Fruit fly (Drosophila melanogaster) whole organism, embryonic: ENCODE data around the gene Sodh2.

ENCODE experiments used
- Abd-B ChIP-seq: fragments of 200-800 bp; sonication (Bioruptor generic); optimal IDR thresholded peaks from 2 replicates; lab custom pipeline; 2018; ENCODE audit warnings: missing biosample characterization, mild to moderate bottlenecking, missing genetic modification characterization, moderate library complexity
- Atf3 ChIP-seq: fragments of 200-800 bp; sonication (Bioruptor generic); optimal IDR thresholded peaks from 3 replicates; lab custom pipeline; 2016; ENCODE audit warnings: missing biosample characterization, missing genetic modification characterization
- B-H2 ChIP-seq: fragments of 200-800 bp; sonication (Bioruptor generic); optimal IDR thresholded peaks from 2 replicates; lab custom pipeline; 2018; ENCODE audit warnings: missing biosample characterization, mild to moderate bottlenecking, missing genetic modification characterization
- Blimp-1 ChIP-seq: fragments of 200-800 bp; sonication (Bioruptor generic); optimal IDR thresholded peaks from 3 replicates; lab custom pipeline; 2018; ENCODE audit warnings: missing biosample characterization, missing genetic modification characterization, mild to moderate bottlenecking, moderate library complexity, missing genetic modification reagents
- CG10565 ChIP-seq: fragments of 200-800 bp; sonication (Bioruptor generic); optimal IDR thresholded peaks from 3 replicates; lab custom pipeline; 2016; ENCODE audit warnings: missing biosample characterization, mild to moderate bottlenecking, missing genetic modification characterization
- CG11247 ChIP-seq: fragments of 200-800 bp; sonication (Bioruptor generic); IDR thresholded peaks from 2 replicates; pipeline ENCODE4 v1.3.6; 2022; ENCODE audit warnings: missing biosample characterization, missing genetic modification characterization
- CG14050 ChIP-seq: fragments of 200-800 bp; sonication (Bioruptor generic); IDR thresholded peaks from 3 replicates; pipeline ENCODE4 v1.3.6; 2022; ENCODE audit warnings: missing biosample characterization, missing genetic modification characterization
- CG1603 ChIP-seq: fragments of 200-800 bp; sonication (Bioruptor generic); optimal IDR thresholded peaks from 2 replicates; lab custom pipeline; 2019; ENCODE audit warnings: missing biosample characterization, mild to moderate bottlenecking, missing genetic modification characterization, moderate library complexity
- CG16813 ChIP-seq: fragments of 200-800 bp; sonication (Bioruptor generic); IDR thresholded peaks from 3 replicates; pipeline ENCODE4 v1.3.6; 2022; ENCODE audit warnings: missing biosample characterization, missing genetic modification characterization; ENCODE audit not compliant: partially characterized antibody
- CG17802 ChIP-seq: fragments of 200-800 bp; sonication (Bioruptor generic); optimal IDR thresholded peaks from 2 replicates; lab custom pipeline; 2018; ENCODE audit warnings: missing biosample characterization, mild to moderate bottlenecking, missing genetic modification characterization, moderate library complexity
- CG17912 ChIP-seq: fragments of 200-800 bp; sonication (Bioruptor generic); optimal IDR thresholded peaks from 2 replicates; lab custom pipeline; 2018; ENCODE audit warnings: missing biosample characterization, mild to moderate bottlenecking, missing genetic modification characterization
- CG2678 ChIP-seq: fragments of 200-800 bp; sonication (Bioruptor generic); optimal IDR thresholded peaks from 3 replicates; lab custom pipeline; 2019; ENCODE audit warnings: missing biosample characterization, mild to moderate bottlenecking, missing genetic modification characterization, moderate library complexity
- CG30020 ChIP-seq: fragments of 200-800 bp; optimal IDR thresholded peaks from 2 replicates; lab custom pipeline; 2019; ENCODE audit warnings: missing biosample characterization, mild to moderate bottlenecking, missing genetic modification characterization, moderate library complexity
- CG30431 ChIP-seq: fragments of 200-800 bp; sonication (Bioruptor generic); optimal IDR thresholded peaks from 2 replicates; lab custom pipeline; 2017; ENCODE audit warnings: missing biosample characterization, missing genetic modification characterization
- CG31224 ChIP-seq: fragments of 200-800 bp; sonication (Bioruptor generic); IDR thresholded peaks from 2 replicates; pipeline ENCODE4 v1.3.6; 2022; ENCODE audit warnings: missing biosample characterization, missing genetic modification characterization
- CG42726 ChIP-seq: fragments of 200-800 bp; sonication (Bioruptor generic); IDR thresholded peaks from 2 replicates; pipeline ENCODE4 v1.3.6; 2022; ENCODE audit warnings: missing biosample characterization, missing genetic modification characterization; ENCODE audit not compliant: partially characterized antibody
- CG4328 ChIP-seq: fragments of 200-800 bp; sonication (Bioruptor generic); optimal IDR thresholded peaks from 3 replicates; lab custom pipeline; 2017; ENCODE audit warnings: missing biosample characterization, missing genetic modification reagents, missing genetic modification characterization
- CG4424 ChIP-seq: fragments of 200-800 bp; sonication (Bioruptor generic); optimal IDR thresholded peaks from 3 replicates; lab custom pipeline; 2016; ENCODE audit warnings: missing biosample characterization, missing genetic modification characterization
- CG4617 ChIP-seq: fragments of 200-800 bp; sonication (Bioruptor generic); optimal IDR thresholded peaks from 3 replicates; lab custom pipeline; 2016; ENCODE audit warnings: missing biosample characterization, missing genetic modification characterization, borderline replicate concordance
- CG4707 ChIP-seq: fragments of 200-800 bp; sonication (Bioruptor generic); optimal IDR thresholded peaks from 2 replicates; lab custom pipeline; 2018; ENCODE audit warnings: missing biosample characterization, mild to moderate bottlenecking, missing genetic modification characterization, moderate library complexity
- CG6689 ChIP-seq: fragments of 200-800 bp; sonication (Bioruptor generic); IDR thresholded peaks from 2 replicates; pipeline ENCODE4 v1.3.6; 2022; ENCODE audit warnings: missing biosample characterization, missing genetic modification characterization
- CG6791 ChIP-seq: fragments of 200-800 bp; sonication (Bioruptor generic); IDR thresholded peaks from 3 replicates; pipeline ENCODE4 v1.3.6; 2022; ENCODE audit warnings: missing biosample characterization, missing genetic modification characterization; ENCODE audit not compliant: partially characterized antibody
- CG6854 ChIP-seq: fragments of 200-800 bp; sonication (Bioruptor generic); optimal IDR thresholded peaks from 3 replicates; lab custom pipeline; 2017; ENCODE audit warnings: missing biosample characterization, mild to moderate bottlenecking, missing genetic modification characterization
- CG7372 ChIP-seq: fragments of 200-800 bp; sonication (Bioruptor generic); IDR thresholded peaks from 2 replicates; pipeline ENCODE4 v1.3.6; 2022; ENCODE audit warnings: missing biosample characterization, missing genetic modification characterization
- CG9817 ChIP-seq: fragments of 200-800 bp; sonication (Bioruptor generic); optimal IDR thresholded peaks from 2 replicates; lab custom pipeline; 2018; ENCODE audit warnings: missing biosample characterization, mild to moderate bottlenecking, missing genetic modification characterization, moderate library complexity
- Dbx ChIP-seq: fragments of 200-800 bp; sonication (Bioruptor generic); IDR thresholded peaks from 3 replicates; pipeline ENCODE4 v1.3.6; 2022; ENCODE audit warnings: missing biosample characterization, missing genetic modification characterization
- E2f1 ChIP-seq: fragments of 200-800 bp; sonication (Bioruptor generic); IDR thresholded peaks from 2 replicates; pipeline ENCODE4 v1.3.6; 2022; ENCODE audit warnings: missing biosample characterization, missing genetic modification characterization
- Elba2 ChIP-seq: fragments of 200-800 bp; sonication (Bioruptor generic); optimal IDR thresholded peaks from 3 replicates; lab custom pipeline; 2016; ENCODE audit warnings: missing biosample characterization, missing genetic modification characterization
- H15 ChIP-seq: fragments of 200-800 bp; sonication (Bioruptor generic); IDR thresholded peaks from 3 replicates; pipeline ENCODE4 v1.3.6; 2022; ENCODE audit warnings: missing biosample characterization, missing genetic modification characterization
- HHEX ChIP-seq: fragments of 200-800 bp; sonication (Bioruptor generic); optimal IDR thresholded peaks from 3 replicates; lab custom pipeline; 2017; ENCODE audit warnings: missing biosample characterization, mild to moderate bottlenecking, missing genetic modification characterization, missing genetic modification reagents
- Hr78 ChIP-seq, 2 experiments: fragments of 200-800 bp in 1 of 2; fragments of >200 bp in 1 of 2; sonication (Bioruptor generic) in 1 of 2; optimal IDR thresholded peaks; 2 replicates each; lab custom pipeline; 2017 to 2019; ENCODE audit warnings: missing biosample characterization in 2 of 2, missing genetic modification characterization in 2 of 2, mild to moderate bottlenecking in 1 of 2, moderate library complexity in 1 of 2
- Meics ChIP-seq: fragments of 200-800 bp; sonication (Bioruptor generic); optimal IDR thresholded peaks from 2 replicates; lab custom pipeline; 2017; ENCODE audit warnings: missing biosample characterization, mild to moderate bottlenecking, missing genetic modification characterization
- Taf1 ChIP-seq: fragments of 200-800 bp; sonication (Bioruptor generic); IDR thresholded peaks from 2 replicates; pipeline ENCODE4 v1.3.6; 2022; ENCODE audit warnings: missing biosample characterization, missing genetic modification characterization
- YL-1 ChIP-seq: fragments of 200-800 bp; sonication (Bioruptor generic); optimal IDR thresholded peaks from 3 replicates; lab custom pipeline; 2017; ENCODE audit warnings: missing biosample characterization, mild to moderate bottlenecking, missing genetic modification characterization
- aop ChIP-seq: fragments of 200-800 bp; sonication (Bioruptor generic); IDR thresholded peaks from 2 replicates; pipeline ENCODE4 v1.3.6; 2022; ENCODE audit warnings: missing biosample characterization, missing genetic modification characterization
- bsh ChIP-seq, 2 experiments: fragments of 200-800 bp; sonication (Bioruptor generic); optimal IDR thresholded peaks; 2 replicates each; lab custom pipeline; 2017 to 2018; ENCODE audit warnings: mild to moderate bottlenecking in 2 of 2, missing biosample characterization in 2 of 2, missing genetic modification characterization in 2 of 2, moderate library complexity in 1 of 2
- cad ChIP-seq: fragments of >200 bp; optimal IDR thresholded peaks from 2 replicates; lab custom pipeline; 2017; ENCODE audit warnings: missing biosample characterization, missing genetic modification characterization
- crp ChIP-seq, 2 experiments: fragments of 200-800 bp; sonication (Bioruptor generic); optimal IDR thresholded peaks; 2 replicates in 1 of 2; 3 replicates in 1 of 2; lab custom pipeline; 2017; ENCODE audit warnings: missing biosample characterization in 2 of 2, missing genetic modification characterization in 2 of 2, mild to moderate bottlenecking in 1 of 2, moderate library complexity in 1 of 2
- fru ChIP-seq: fragments of >200 bp; optimal IDR thresholded peaks from 2 replicates; lab custom pipeline; 2017
- hkb ChIP-seq, 2 experiments: fragments of 200-800 bp in 1 of 2; fragments of >200 bp in 1 of 2; sonication (Bioruptor generic) in 1 of 2; IDR thresholded peaks in 1 of 2; optimal IDR thresholded peaks in 1 of 2; 2 replicates each; pipeline versions ENCODE4 v1.3.6 to Lab custom; 2017 to 2022; ENCODE audit warnings: missing biosample characterization in 1 of 2, missing genetic modification characterization in 1 of 2
- insv ChIP-seq, 2 experiments: fragments of 200-800 bp; sonication (Bioruptor generic); optimal IDR thresholded peaks; 3 replicates each; lab custom pipeline; 2016 to 2018; ENCODE audit warnings: missing biosample characterization in 2 of 2, missing genetic modification characterization in 2 of 2
- kay ChIP-seq: fragments of 200-800 bp; sonication (Bioruptor generic); optimal IDR thresholded peaks from 2 replicates; lab custom pipeline; 2016; ENCODE audit warnings: missing biosample characterization, missing genetic modification characterization
- kni ChIP-seq: fragments of 200-800 bp; sonication (Bioruptor generic); optimal IDR thresholded peaks from 3 replicates; lab custom pipeline; 2017; ENCODE audit warnings: mild to moderate bottlenecking, missing biosample characterization, missing genetic modification reagents, missing genetic modification characterization
- mirr ChIP-seq: fragments of 200-800 bp; sonication (Bioruptor generic); optimal IDR thresholded peaks from 3 replicates; lab custom pipeline; 2018; ENCODE audit warnings: missing biosample characterization, mild to moderate bottlenecking, missing genetic modification characterization
- psq ChIP-seq: fragments of 200-800 bp; sonication (Bioruptor generic); optimal IDR thresholded peaks from 2 replicates; lab custom pipeline; 2017; ENCODE audit warnings: missing biosample characterization, missing genetic modification characterization
- tap ChIP-seq: fragments of 200-800 bp; optimal IDR thresholded peaks from 3 replicates; lab custom pipeline; 2019; ENCODE audit warnings: missing biosample characterization, mild to moderate bottlenecking, missing genetic modification characterization, moderate library complexity
- wdn ChIP-seq: fragments of 200-800 bp; sonication (Bioruptor generic); IDR thresholded peaks from 2 replicates; pipeline ENCODE4 v1.3.6; 2022; ENCODE audit warnings: missing biosample characterization, missing genetic modification characterization
- z ChIP-seq: fragments of 200-800 bp; sonication (Bioruptor generic); IDR thresholded peaks from 3 replicates; pipeline ENCODE4 v1.3.6; 2022; ENCODE audit warnings: missing biosample characterization, missing genetic modification characterization
- zfh1 ChIP-seq: fragments of 200-800 bp; sonication (Bioruptor generic); IDR thresholded peaks from 3 replicates; pipeline ENCODE4 v1.3.6; 2022; ENCODE audit warnings: missing biosample characterization, missing genetic modification characterization

The Sodh2 gene

dm6 chr3R:10868427-10868962, 7.7 kb upstream of the Sodh2 start, which contains the start of the genes SelR and Tsp86D (continued):
- peak; percentile 86 for TF ChIP-seq CG4617 (GFP tag; lab: Kevin White, UChicago)
- TF ChIP-seq hkb (optimal IDR thresholded peaks at IDR 0.05; lab: Kevin White, UChicago): peak; percentile 61
- no peak for TF ChIP-seq hkb (GFP tag; IDR thresholded peaks at IDR 0.05; lab: Robert Waterston, UW)
- no peak for TF ChIP-seq CG30431 (GFP tag; lab: Kevin White, UChicago)
- no peak for TF ChIP-seq H15 (GFP tag; lab: Robert Waterston, UW)
- peak; percentile 17 for TF ChIP-seq HHEX (GFP tag; lab: Kevin White, UChicago)
- TF ChIP-seq CG10565 (GFP tag; lab: Kevin White, UChicago): no peak
- TF ChIP-seq zfh1 (GFP tag; lab: Robert Waterston, UW): no peak
- peak; percentile 84 for TF ChIP-seq B-H2 (GFP tag; lab: Kevin White, UChicago)
- TF ChIP-seq tap: peak; percentile 52
- no peak for TF ChIP-seq CG14050 (GFP tag; lab: Robert Waterston, UW)
- no peak for TF ChIP-seq CG6689 (GFP tag; lab: Robert Waterston, UW)
- no peak for TF ChIP-seq Hr78 (GFP tag; optimal IDR thresholded peaks at IDR 0.05; lab: Kevin White, UChicago)
- TF ChIP-seq Atf3: no peak
- peak; percentile 82 for TF ChIP-seq mirr (GFP tag; lab: Kevin White, UChicago)
- no peak for TF ChIP-seq aop (GFP tag; lab: Robert Waterston, UW)
- no peak for TF ChIP-seq CG4424
- TF ChIP-seq wdn (GFP tag; lab: Robert Waterston, UW): no peak
- TF ChIP-seq CG1603 (tag; lab: Kevin White, UChicago): peak; percentile 69
- TF ChIP-seq CG30020: no peak
- TF ChIP-seq YL-1 (GFP tag; lab: Kevin White, UChicago): peak; percentile 95
- no peak for TF ChIP-seq CG11247 (GFP tag; lab: Robert Waterston, UW)
- peak; percentile 96 to 100 for TF ChIP-seq crp (GFP tag; optimal IDR thresholded peaks at IDR 0.05; lab: Kevin White, UChicago)
- TF ChIP-seq CG4328: peak; percentile 65
- TF ChIP-seq CG4707 (GFP tag; lab: Kevin White, UChicago): no peak
- no peak for TF ChIP-seq psq (GFP tag; lab: Kevin White, UChicago)
- TF ChIP-seq CG42726 (GFP tag; lab: Robert Waterston, UW): peak; percentile 72
- no peak for TF ChIP-seq kay
- TF ChIP-seq CG9817 (tag; lab: Kevin White, UChicago): no peak
- peak; percentile 37 for TF ChIP-seq Meics
- TF ChIP-seq fru (lab: Kevin White, UChicago): no peak
- TF ChIP-seq kni (GFP tag; lab: Kevin White, UChicago): peak; percentile 16
- peak; percentile 53 for TF ChIP-seq CG16813 (GFP tag; lab: Robert Waterston, UW)
- TF ChIP-seq CG31224 (GFP tag; lab: Robert Waterston, UW): no peak
- TF ChIP-seq CG6854 (GFP tag; lab: Kevin White, UChicago): peak; percentile 42
- TF ChIP-seq Dbx: peak; percentile 28; the same call in 2 of the 3 replicates
- TF ChIP-seq Blimp-1 (GFP tag; lab: Kevin White, UChicago): no peak
- TF ChIP-seq CG2678: peak; percentile 43
- no peak for TF ChIP-seq E2f1
- TF ChIP-seq insv (GFP tag; optimal IDR thresholded peaks at IDR 0.05; lab: Kevin White, UChicago): peak in 1 of 2 experiments; percentile 35
- peak; percentile 80 for TF ChIP-seq Abd-B
- peak; percentile 64; the same call in 2 of the 3 replicates for TF ChIP-seq CG6791 (GFP tag; lab: Robert Waterston, UW)
- peak; percentile 57 for TF ChIP-seq CG17912 (GFP tag; lab: Kevin White, UChicago)
- 0 out of 3 replicates have a peak, but pooled peaks have one; percentile 8 for TF ChIP-seq z (GFP tag; lab: Robert Waterston, UW)
- TF ChIP-seq cad (GFP tag; lab: Kevin White, UChicago): peak; percentile 74
- no peak for TF ChIP-seq CG7372 (GFP tag; lab: Robert Waterston, UW)
- no peak for TF ChIP-seq CG17802 (tag; lab: Kevin White, UChicago)
- no peak for TF ChIP-seq bsh (GFP tag; optimal IDR thresholded peaks at IDR 0.05; lab: Kevin White, UChicago)
- TF ChIP-seq Elba2 (GFP tag; lab: Kevin White, UChicago): peak; percentile 68
- no peak for TF ChIP-seq Taf1 (GFP tag; lab: Robert Waterston, UW)
